Worm (Caenorhabditis elegans) whole organism, young adult: ENCODE measurements around the gene hrpu-1.

Experiments used
- aptf-3 ChIP-seq: fragments of 200-800 bp; sonication (Bioruptor generic); IDR thresholded peaks from 2 replicates; pipeline ENCODE4 v1.3.6; 2022; ENCODE audit warnings: missing genetic modification characterization, missing compliant biosample characterization
- dpl-1 ChIP-seq: fragments of 150-350 bp; optimal IDR thresholded peaks from 2 replicates; lab custom pipeline; 2014; ENCODE audit warnings: missing biosample characterization, missing genetic modification reagents, missing genetic modification characterization
- hsf-1 ChIP-seq: fragments of 200-800 bp; sonication (Bioruptor generic); IDR thresholded peaks from 2 replicates; pipeline ENCODE4 v1.3.6; 2022; ENCODE audit warnings: missing genetic modification reagents, missing genetic modification characterization, missing compliant biosample characterization
- unc-62 ChIP-seq: fragments of 150-350 bp; optimal IDR thresholded peaks from 2 replicates; lab custom pipeline; 2014; ENCODE audit warnings: missing biosample characterization, missing genetic modification reagents, missing genetic modification characterization
- zim-3 ChIP-seq: sonication (generic microtip); optimal IDR thresholded peaks from 2 replicates; lab custom pipeline; 2017; ENCODE audit warnings: mild to moderate bottlenecking, missing genetic modification characterization, moderate library complexity, missing compliant biosample characterization
- ztf-25 ChIP-seq: fragments of 200-800 bp; sonication (Bioruptor generic); IDR thresholded peaks from 2 replicates; pipeline ENCODE4 v1.3.6; 2022; ENCODE audit warnings: missing genetic modification reagents, missing genetic modification characterization, missing compliant biosample characterization

- TF ChIP-seq dpl-1 (GFP tag; lab: Kevin White, UChicago) (no peak), aptf-3 (GFP tag; lab: Robert Waterston, UW) (no peak), zim-3 (tag; lab: Kevin White, UChicago) (no peak), ztf-25 (GFP tag; lab: Robert Waterston, UW) (no peak), hsf-1 (GFP tag; lab: Robert Waterston, UW) (no peak), unc-62 (GFP tag; lab: Kevin White, UChicago) (no peak)
Observed at ce11 chrIV:15011169-15011568, 28.2 kb upstream of the hrpu-1 start.
